Fruit fly (Drosophila melanogaster) whole organism, embryonic: Measurements from ENCODE around the gene CG34269.

ENCODE experiments used
- Adf1 ChIP-seq: fragments of 200-800 bp; sonication (Bioruptor generic); IDR thresholded peaks from 2 replicates; pipeline ENCODE4 v1.3.6; 2022; ENCODE audit warnings: missing biosample characterization, missing genetic modification characterization
- B-H2 ChIP-seq: fragments of 200-800 bp; sonication (Bioruptor generic); optimal IDR thresholded peaks from 2 replicates; lab custom pipeline; 2018; ENCODE audit warnings: missing biosample characterization, mild to moderate bottlenecking, missing genetic modification characterization
- Blimp-1 ChIP-seq: fragments of 200-800 bp; sonication (Bioruptor generic); optimal IDR thresholded peaks from 3 replicates; lab custom pipeline; 2018; ENCODE audit warnings: missing biosample characterization, missing genetic modification characterization, mild to moderate bottlenecking, moderate library complexity, missing genetic modification reagents
- CG10979 ChIP-seq: fragments of 200-800 bp; sonication (Bioruptor generic); optimal IDR thresholded peaks from 2 replicates; lab custom pipeline; 2018; ENCODE audit warnings: missing biosample characterization, mild to moderate bottlenecking, missing genetic modification characterization, moderate library complexity
- CG11247 ChIP-seq: fragments of 200-800 bp; sonication (Bioruptor generic); IDR thresholded peaks from 2 replicates; pipeline ENCODE4 v1.3.6; 2022; ENCODE audit warnings: missing biosample characterization, missing genetic modification characterization
- CG12104 ChIP-seq: fragments of 200-800 bp; sonication (Bioruptor generic); optimal IDR thresholded peaks from 3 replicates; lab custom pipeline; 2016; ENCODE audit warnings: missing biosample characterization, missing genetic modification characterization
- CG12942 ChIP-seq: fragments of 200-800 bp; sonication (Bioruptor generic); optimal IDR thresholded peaks from 3 replicates; lab custom pipeline; 2016; ENCODE audit warnings: missing biosample characterization, missing genetic modification characterization
- CG13123 ChIP-seq: fragments of 200-800 bp; sonication (Bioruptor generic); optimal IDR thresholded peaks from 2 replicates; lab custom pipeline; 2016; ENCODE audit warnings: missing biosample characterization, missing genetic modification characterization
- CG13624 ChIP-seq: fragments of 200-800 bp; sonication (Bioruptor generic); optimal IDR thresholded peaks from 2 replicates; lab custom pipeline; 2016; ENCODE audit warnings: missing biosample characterization, missing genetic modification characterization
- CG13894 ChIP-seq: fragments of 200-800 bp; sonication (Bioruptor generic); optimal IDR thresholded peaks from 3 replicates; lab custom pipeline; 2018; ENCODE audit warnings: missing biosample characterization, mild to moderate bottlenecking, missing genetic modification characterization, moderate library complexity
- CG14050 ChIP-seq: fragments of 200-800 bp; sonication (Bioruptor generic); IDR thresholded peaks from 3 replicates; pipeline ENCODE4 v1.3.6; 2022; ENCODE audit warnings: missing biosample characterization, missing genetic modification characterization
- CG16813 ChIP-seq: fragments of 200-800 bp; sonication (Bioruptor generic); IDR thresholded peaks from 3 replicates; pipeline ENCODE4 v1.3.6; 2022; ENCODE audit warnings: missing biosample characterization, missing genetic modification characterization; ENCODE audit not compliant: partially characterized antibody
- CG17186 ChIP-seq: fragments of 200-800 bp; sonication (Bioruptor generic); optimal IDR thresholded peaks from 3 replicates; lab custom pipeline; 2017; ENCODE audit warnings: missing biosample characterization, missing genetic modification reagents, missing genetic modification characterization
- CG17385 ChIP-seq: fragments of 200-800 bp; sonication (Bioruptor generic); optimal IDR thresholded peaks from 3 replicates; lab custom pipeline; 2018; ENCODE audit warnings: missing biosample characterization, mild to moderate bottlenecking, missing genetic modification characterization
- CG18011 ChIP-seq: fragments of 200-800 bp; sonication (Bioruptor generic); optimal IDR thresholded peaks from 2 replicates; lab custom pipeline; 2017; ENCODE audit warnings: missing biosample characterization, missing genetic modification characterization, mild to moderate bottlenecking, moderate library complexity, missing genotype
- CG1832 ChIP-seq: fragments of 200-800 bp; sonication (Bioruptor generic); optimal IDR thresholded peaks from 2 replicates; lab custom pipeline; 2017; ENCODE audit warnings: missing biosample characterization, mild to moderate bottlenecking, missing genetic modification characterization, inconsistent platforms
- CG2875 ChIP-seq: fragments of 200-800 bp; sonication (Bioruptor generic); optimal IDR thresholded peaks from 2 replicates; lab custom pipeline; 2017; ENCODE audit warnings: missing biosample characterization, mild to moderate bottlenecking, missing genetic modification characterization, missing genetic modification reagents
- CG2889 ChIP-seq: fragments of 200-800 bp; sonication (Bioruptor generic); IDR thresholded peaks from 3 replicates; pipeline ENCODE4 v1.3.6; 2022; ENCODE audit warnings: missing biosample characterization, missing genetic modification characterization
- CG3163 ChIP-seq: fragments of 200-800 bp; sonication (Bioruptor generic); optimal IDR thresholded peaks from 3 replicates; lab custom pipeline; 2016; ENCODE audit warnings: missing biosample characterization, missing genetic modification characterization
- CG3281 ChIP-seq: fragments of 200-800 bp; sonication (Bioruptor generic); optimal IDR thresholded peaks from 3 replicates; lab custom pipeline; 2017; ENCODE audit warnings: missing biosample characterization, mild to moderate bottlenecking, missing genetic modification characterization
- CG4282 ChIP-seq: fragments of 200-800 bp; sonication (Bioruptor generic); optimal IDR thresholded peaks from 2 replicates; lab custom pipeline; 2016; ENCODE audit warnings: missing biosample characterization, missing genetic modification characterization
- CG4360 ChIP-seq: fragments of 200-800 bp; sonication (Bioruptor generic); IDR thresholded peaks from 2 replicates; pipeline ENCODE4 v1.3.6; 2022; ENCODE audit warnings: missing biosample characterization, missing genetic modification characterization
- CG7357 ChIP-seq: fragments of 200-800 bp; sonication (Bioruptor generic); IDR thresholded peaks from 3 replicates; pipeline ENCODE4 v1.3.6; 2022; ENCODE audit warnings: missing biosample characterization, missing genetic modification characterization
- CG8359 ChIP-seq: fragments of 200-800 bp; sonication (Bioruptor generic); optimal IDR thresholded peaks from 2 replicates; lab custom pipeline; 2017; ENCODE audit warnings: missing biosample characterization, mild to moderate bottlenecking, missing genetic modification characterization, borderline replicate concordance
- CG9609 ChIP-seq: fragments of 200-800 bp; sonication (Bioruptor generic); optimal IDR thresholded peaks from 3 replicates; lab custom pipeline; 2016; ENCODE audit warnings: missing biosample characterization, missing genetic modification characterization
- CG9876 ChIP-seq: fragments of 200-800 bp; sonication (Bioruptor generic); optimal IDR thresholded peaks from 2 replicates; lab custom pipeline; 2016; ENCODE audit warnings: missing biosample characterization, missing genetic modification characterization
- CHES-1-like ChIP-seq: fragments of 200-800 bp; sonication (Bioruptor generic); optimal IDR thresholded peaks from 2 replicates; lab custom pipeline; 2016; ENCODE audit warnings: missing biosample characterization, missing genetic modification characterization
- D19B ChIP-seq: fragments of 200-800 bp; sonication (Bioruptor generic); optimal IDR thresholded peaks from 2 replicates; lab custom pipeline; 2017; ENCODE audit warnings: missing biosample characterization, mild to moderate bottlenecking, missing genetic modification characterization
- ERR ChIP-seq: fragments of 200-800 bp; sonication (Bioruptor generic); optimal IDR thresholded peaks from 2 replicates; lab custom pipeline; 2016; ENCODE audit warnings: missing biosample characterization, missing genetic modification characterization
- HmgD ChIP-seq: fragments of 200-800 bp; sonication (Bioruptor generic); optimal IDR thresholded peaks from 3 replicates; lab custom pipeline; 2016; ENCODE audit warnings: missing biosample characterization, missing genetic modification characterization
- Hr51 ChIP-seq, 2 experiments: fragments of 200-800 bp; sonication (Bioruptor generic); optimal IDR thresholded peaks; 2 replicates in 1 of 2; 3 replicates in 1 of 2; lab custom pipeline; 2016 to 2018; ENCODE audit warnings: missing biosample characterization in 2 of 2, missing genetic modification characterization in 2 of 2, mild to moderate bottlenecking in 1 of 2, moderate library complexity in 1 of 2
- MBD-R2 ChIP-seq: fragments of 200-800 bp; sonication (Bioruptor generic); IDR thresholded peaks from 2 replicates; pipeline ENCODE4 v1.3.6; 2022; ENCODE audit warnings: missing biosample characterization, missing genetic modification characterization
- Sry-δ ChIP-seq: fragments of 200-800 bp; sonication (Bioruptor generic); optimal IDR thresholded peaks from 2 replicates; lab custom pipeline; 2016; ENCODE audit warnings: missing biosample characterization, missing genetic modification characterization
- ato ChIP-seq: fragments of 200-800 bp; sonication (Bioruptor generic); IDR thresholded peaks from 2 replicates; pipeline ENCODE4 v1.3.6; 2022; ENCODE audit warnings: missing biosample characterization, missing genetic modification characterization; ENCODE audit not compliant: partially characterized antibody
- bab2 ChIP-seq: fragments of 200-800 bp; sonication (Bioruptor generic); optimal IDR thresholded peaks from 2 replicates; lab custom pipeline; 2016; ENCODE audit warnings: missing biosample characterization, missing genetic modification characterization
- btn ChIP-seq: fragments of 200-800 bp; sonication (Bioruptor generic); optimal IDR thresholded peaks from 2 replicates; lab custom pipeline; 2016; ENCODE audit warnings: missing biosample characterization, missing genetic modification characterization
- cad ChIP-seq: fragments of >200 bp; optimal IDR thresholded peaks from 2 replicates; lab custom pipeline; 2017; ENCODE audit warnings: missing biosample characterization, missing genetic modification characterization
- fd102C ChIP-seq: fragments of 200-800 bp; sonication (Bioruptor generic); optimal IDR thresholded peaks from 2 replicates; lab custom pipeline; 2018; ENCODE audit warnings: missing biosample characterization, mild to moderate bottlenecking, missing genetic modification characterization, moderate library complexity
- inv ChIP-seq: fragments of 200-800 bp; sonication (Bioruptor generic); IDR thresholded peaks from 2 replicates; pipeline ENCODE4 v1.3.6; 2022; ENCODE audit warnings: missing biosample characterization, missing genetic modification characterization; ENCODE audit not compliant: partially characterized antibody
- jing ChIP-seq: fragments of 200-800 bp; sonication (Bioruptor generic); optimal IDR thresholded peaks from 2 replicates; lab custom pipeline; 2018; ENCODE audit warnings: missing biosample characterization, mild to moderate bottlenecking, missing genetic modification characterization
- lbe ChIP-seq: fragments of 200-800 bp; sonication (Bioruptor generic); optimal IDR thresholded peaks from 2 replicates; lab custom pipeline; 2016; ENCODE audit warnings: missing biosample characterization, mild to moderate bottlenecking, missing genetic modification characterization
- mirr ChIP-seq: fragments of 200-800 bp; sonication (Bioruptor generic); optimal IDR thresholded peaks from 3 replicates; lab custom pipeline; 2018; ENCODE audit warnings: missing biosample characterization, mild to moderate bottlenecking, missing genetic modification characterization
- nmo ChIP-seq: fragments of 200-800 bp; sonication (Bioruptor generic); optimal IDR thresholded peaks from 2 replicates; lab custom pipeline; 2018; ENCODE audit warnings: missing biosample characterization, mild to moderate bottlenecking, missing genetic modification characterization, moderate library complexity
- onecut ChIP-seq: fragments of 200-800 bp; sonication (Bioruptor generic); IDR thresholded peaks from 2 replicates; pipeline ENCODE4 v1.3.6; 2022; ENCODE audit warnings: missing biosample characterization, missing genetic modification characterization
- otp ChIP-seq: fragments of 200-800 bp; sonication (Bioruptor generic); IDR thresholded peaks from 3 replicates; pipeline ENCODE4, ENCODE4 v1.3.6; 2022; ENCODE audit warnings: missing biosample characterization, missing genetic modification characterization
- row ChIP-seq: fragments of 200-800 bp; sonication (Bioruptor generic); IDR thresholded peaks from 3 replicates; pipeline ENCODE4 v1.3.6; 2022; ENCODE audit warnings: missing biosample characterization, missing genetic modification characterization
- trh ChIP-seq: fragments of 200-800 bp; sonication (Bioruptor generic); optimal IDR thresholded peaks from 2 replicates; lab custom pipeline; 2016; ENCODE audit warnings: missing biosample characterization, missing genetic modification characterization
- vnd ChIP-seq: fragments of 200-800 bp; sonication (Bioruptor generic); IDR thresholded peaks from 3 replicates; pipeline ENCODE4 v1.3.6; 2022; ENCODE audit warnings: missing biosample characterization, missing genetic modification characterization; ENCODE audit not compliant: partially characterized antibody
- wor ChIP-seq: fragments of 200-800 bp; sonication (Bioruptor generic); IDR thresholded peaks from 2 replicates; pipeline ENCODE4 v1.3.6; 2022; ENCODE audit warnings: missing biosample characterization, missing genetic modification characterization
- yki ChIP-seq: fragments of >200 bp; optimal IDR thresholded peaks from 3 replicates; lab custom pipeline; 2018

CG34269 gene

dm6 chr3L:546819-547441 lies 18.8 kb downstream of the CG34269 start (continued):
- TF ChIP-seq ato (GFP tag; lab: Robert Waterston, UW) (no peak), fd102C (GFP tag; lab: Kevin White, UChicago) (no peak), Sry-δ (GFP tag; lab: Kevin White, UChicago) (peak; percentile 43), CG7357 (GFP tag; lab: Robert Waterston, UW) (peak; percentile 62), CG10979 (tag; lab: Kevin White, UChicago) (no peak), CG3163 (GFP tag; lab: Kevin White, UChicago) (peak; percentile 49), B-H2 (peak; percentile 92), cad (GFP tag; lab: Kevin White, UChicago) (no peak), onecut (GFP tag; lab: Robert Waterston, UW) (peak; percentile 12; the same call in 1 of the 2 replicates), trh (no peak), CG4282 (GFP tag; lab: Kevin White, UChicago) (peak; percentile 66), CHES-1-like (GFP tag; lab: Kevin White, UChicago) (peak; percentile 90), vnd (GFP tag; lab: Robert Waterston, UW) (no peak), CG13123 (GFP tag; lab: Kevin White, UChicago) (peak; percentile 28), CG12104 (GFP tag; lab: Kevin White, UChicago) (peak; percentile 48), CG3281 (GFP tag; lab: Kevin White, UChicago) (peak; percentile 92), D19B (GFP tag; lab: Kevin White, UChicago) (peak; percentile 73), MBD-R2 (peak; percentile 84), CG8359 (no peak), wor (GFP tag; lab: Robert Waterston, UW) (no peak), CG11247 (GFP tag; lab: Robert Waterston, UW) (peak; percentile 91), Blimp-1 (GFP tag; lab: Kevin White, UChicago) (no peak), CG13624 (peak; percentile 96), bab2 (GFP tag; lab: Kevin White, UChicago) (peak; percentile 75), lbe (GFP tag; lab: Kevin White, UChicago) (no peak), CG9876 (GFP tag; lab: Kevin White, UChicago) (peak; percentile 61), CG9609 (GFP tag; lab: Kevin White, UChicago) (peak; percentile 78), CG13894 (peak; percentile 88), CG2889 (GFP tag; lab: Robert Waterston, UW) (peak; percentile 83; the same call in 2 of the 3 replicates), CG14050 (GFP tag; lab: Robert Waterston, UW) (peak; percentile 70), CG17385 (peak; percentile 66), mirr (no peak), jing (peak; percentile 26), Adf1 (GFP tag; lab: Robert Waterston, UW) (peak; percentile 81), row (GFP tag; lab: Robert Waterston, UW) (peak; percentile 87), nmo (GFP tag; lab: Kevin White, UChicago) (peak; percentile 41), HmgD (GFP tag; lab: Kevin White, UChicago) (peak; percentile 8), CG2875 (no peak), yki (lab: Kevin White, UChicago) (no peak), btn (GFP tag; lab: Kevin White, UChicago) (no peak), CG12942 (GFP tag; lab: Kevin White, UChicago) (peak; percentile 49), otp (GFP tag; lab: Robert Waterston, UW) (peak; percentile 71; the same call in 2 of the 3 replicates), CG18011 (GFP tag; lab: Kevin White, UChicago) (peak; percentile 72), CG16813 (no peak), ERR (peak; percentile 87), CG1832 (GFP tag; lab: Kevin White, UChicago) (no peak), CG17186 (no peak), Hr51 (GFP tag; optimal IDR thresholded peaks at IDR 0.05; lab: Kevin White, UChicago) (peak; percentile 57 to 81), inv (GFP tag; lab: Robert Waterston, UW) (no peak), CG4360 (GFP tag; lab: Robert Waterston, UW) (no peak)
